Fruit fly (Drosophila melanogaster) whole organism, embryonic: ENCODE measurements around the gene PK1-R.

ENCODE experiments used
- Aef1 ChIP-seq: fragments of 200-800 bp; sonication (Bioruptor generic); IDR thresholded peaks from 3 replicates; pipeline ENCODE4 v1.3.6; 2022; ENCODE audit warnings: missing biosample characterization, missing genetic modification characterization
- Awh ChIP-seq: fragments of 200-800 bp; sonication (Bioruptor generic); IDR thresholded peaks from 2 replicates; pipeline ENCODE4, ENCODE4 v1.3.6; 2022; ENCODE audit warnings: missing biosample characterization, missing genetic modification characterization
- Blimp-1 ChIP-seq: fragments of 200-800 bp; sonication (Bioruptor generic); optimal IDR thresholded peaks from 3 replicates; lab custom pipeline; 2018; ENCODE audit warnings: missing biosample characterization, missing genetic modification characterization, mild to moderate bottlenecking, moderate library complexity, missing genetic modification reagents
- CG10274 ChIP-seq: fragments of 200-800 bp; sonication (Bioruptor generic); optimal IDR thresholded peaks from 3 replicates; lab custom pipeline; 2017; ENCODE audit warnings: missing biosample characterization, mild to moderate bottlenecking, missing genetic modification characterization
- CG10565 ChIP-seq: fragments of 200-800 bp; sonication (Bioruptor generic); optimal IDR thresholded peaks from 3 replicates; lab custom pipeline; 2016; ENCODE audit warnings: missing biosample characterization, mild to moderate bottlenecking, missing genetic modification characterization
- CG11398 ChIP-seq: fragments of 200-800 bp; sonication (Bioruptor generic); optimal IDR thresholded peaks from 2 replicates; lab custom pipeline; 2016; ENCODE audit warnings: missing biosample characterization, missing genetic modification characterization
- CG15601 ChIP-seq: fragments of 200-800 bp; sonication (Bioruptor generic); optimal IDR thresholded peaks from 3 replicates; lab custom pipeline; 2019; ENCODE audit warnings: missing biosample characterization, mild to moderate bottlenecking, missing genetic modification characterization, moderate library complexity
- CG18262 ChIP-seq: fragments of 200-800 bp; optimal IDR thresholded peaks from 3 replicates; lab custom pipeline; 2019; ENCODE audit warnings: missing biosample characterization, mild to moderate bottlenecking, missing genetic modification characterization, moderate library complexity
- CG18476 ChIP-seq: fragments of 200-800 bp; sonication (Bioruptor generic); optimal IDR thresholded peaks from 2 replicates; lab custom pipeline; 2016; ENCODE audit warnings: missing biosample characterization, mild to moderate bottlenecking, missing genetic modification characterization
- CG2120 ChIP-seq: fragments of 200-800 bp; sonication (Bioruptor generic); optimal IDR thresholded peaks from 3 replicates; lab custom pipeline; 2016; ENCODE audit warnings: missing biosample characterization, missing genetic modification characterization
- CG2678 ChIP-seq: fragments of 200-800 bp; sonication (Bioruptor generic); optimal IDR thresholded peaks from 3 replicates; lab custom pipeline; 2019; ENCODE audit warnings: missing biosample characterization, mild to moderate bottlenecking, missing genetic modification characterization, moderate library complexity
- CG33213 ChIP-seq: fragments of 200-800 bp; sonication (Bioruptor generic); optimal IDR thresholded peaks from 3 replicates; lab custom pipeline; 2016; ENCODE audit warnings: missing biosample characterization, missing genetic modification characterization
- CG7987 ChIP-seq: fragments of 200-800 bp; sonication (Bioruptor generic); optimal IDR thresholded peaks from 2 replicates; lab custom pipeline; 2018; ENCODE audit warnings: missing biosample characterization, mild to moderate bottlenecking, missing genetic modification characterization, moderate library complexity
- Chrac-16 ChIP-seq: fragments of 200-800 bp; sonication (Bioruptor generic); optimal IDR thresholded peaks from 3 replicates; lab custom pipeline; 2016; ENCODE audit warnings: missing biosample characterization, missing genetic modification characterization
- D19B ChIP-seq: fragments of 200-800 bp; sonication (Bioruptor generic); optimal IDR thresholded peaks from 2 replicates; lab custom pipeline; 2017; ENCODE audit warnings: missing biosample characterization, mild to moderate bottlenecking, missing genetic modification characterization
- Dip2 ChIP-seq: fragments of 200-800 bp; sonication (Bioruptor generic); IDR thresholded peaks from 2 replicates; pipeline ENCODE4 v1.3.6; 2022; ENCODE audit warnings: missing biosample characterization, missing genetic modification characterization
- ERR ChIP-seq: fragments of 200-800 bp; sonication (Bioruptor generic); optimal IDR thresholded peaks from 2 replicates; lab custom pipeline; 2016; ENCODE audit warnings: missing biosample characterization, missing genetic modification characterization
- H15 ChIP-seq: fragments of 200-800 bp; sonication (Bioruptor generic); IDR thresholded peaks from 3 replicates; pipeline ENCODE4 v1.3.6; 2022; ENCODE audit warnings: missing biosample characterization, missing genetic modification characterization
- HLH54F ChIP-seq: fragments of 200-800 bp; sonication (Bioruptor generic); optimal IDR thresholded peaks from 3 replicates; lab custom pipeline; 2016; ENCODE audit warnings: missing biosample characterization, missing genetic modification characterization
- Kr ChIP-seq: fragments of 200-800 bp; sonication (Bioruptor generic); optimal IDR thresholded peaks from 2 replicates; lab custom pipeline; 2017; ENCODE audit warnings: missing biosample characterization, mild to moderate bottlenecking, missing genetic modification characterization
- Lim3 ChIP-seq: fragments of 200-800 bp; sonication (Bioruptor generic); IDR thresholded peaks from 2 replicates; pipeline ENCODE4 v1.3.6; 2022; ENCODE audit warnings: missing biosample characterization, missing genetic modification characterization
- NC2β ChIP-seq: fragments of 200-800 bp; sonication (Bioruptor generic); optimal IDR thresholded peaks from 2 replicates; lab custom pipeline; 2016; ENCODE audit warnings: missing biosample characterization, missing genetic modification characterization
- Neu2 ChIP-seq: fragments of 200-800 bp; sonication (Bioruptor generic); optimal IDR thresholded peaks from 3 replicates; lab custom pipeline; 2016; ENCODE audit warnings: missing biosample characterization, missing genetic modification characterization, borderline replicate concordance
- Ptx1 ChIP-seq: fragments of 200-800 bp; sonication (Bioruptor generic); IDR thresholded peaks from 2 replicates; pipeline ENCODE4 v1.3.6; 2022; ENCODE audit warnings: missing biosample characterization, missing genetic modification characterization
- Trl ChIP-seq, 3 experiments: fragments of >200 bp in 2 of 3; fragments of 200-800 bp in 1 of 3; sonication (Bioruptor generic) in 1 of 3; optimal IDR thresholded peaks; 2 replicates in 1 of 3; 3 replicates in 2 of 3; lab custom pipeline; 2016 to 2017; ENCODE audit warnings: missing biosample characterization in 1 of 3, missing genetic modification characterization in 1 of 3
- ab ChIP-seq: fragments of 200-800 bp; sonication (Bioruptor generic); optimal IDR thresholded peaks from 2 replicates; lab custom pipeline; 2016; ENCODE audit warnings: missing biosample characterization, missing genetic modification characterization
- abd-A ChIP-seq: fragments of 200-800 bp; sonication (Bioruptor generic); optimal IDR thresholded peaks from 3 replicates; lab custom pipeline; 2019; ENCODE audit warnings: missing biosample characterization, mild to moderate bottlenecking, missing genetic modification characterization, moderate library complexity
- ase ChIP-seq: fragments of 200-800 bp; sonication (Bioruptor generic); IDR thresholded peaks from 3 replicates; pipeline ENCODE4 v1.3.6; 2022; ENCODE audit warnings: missing biosample characterization, missing genetic modification characterization
- az2 ChIP-seq: fragments of 200-800 bp; sonication (Bioruptor generic); optimal IDR thresholded peaks from 3 replicates; lab custom pipeline; 2016; ENCODE audit warnings: missing biosample characterization, missing genetic modification characterization
- chinmo ChIP-seq: fragments of 200-800 bp; sonication (Bioruptor generic); IDR thresholded peaks from 4 replicates; pipeline ENCODE4 v1.3.6; 2022; ENCODE audit warnings: missing biosample characterization, missing genetic modification characterization; ENCODE audit not compliant: partially characterized antibody
- dpn ChIP-seq, 2 experiments: fragments of 200-800 bp; sonication (Bioruptor generic); optimal IDR thresholded peaks; 3 replicates each; lab custom pipeline; 2016; ENCODE audit warnings: missing biosample characterization in 2 of 2, missing genetic modification characterization in 2 of 2
- gce ChIP-seq: fragments of 200-800 bp; sonication (Bioruptor generic); IDR thresholded peaks from 3 replicates; pipeline ENCODE4 v1.3.6; 2022; ENCODE audit warnings: missing biosample characterization, missing genetic modification characterization
- gem ChIP-seq: fragments of 200-800 bp; sonication (Bioruptor generic); optimal IDR thresholded peaks from 2 replicates; lab custom pipeline; 2019; ENCODE audit warnings: missing biosample characterization, mild to moderate bottlenecking, missing genetic modification characterization, moderate library complexity
- ham ChIP-seq: fragments of 200-800 bp; sonication (Bioruptor generic); IDR thresholded peaks from 2 replicates; pipeline ENCODE4 v1.3.6; 2022; ENCODE audit warnings: missing biosample characterization, missing genetic modification characterization
- hbn ChIP-seq: fragments of 200-800 bp; sonication (Bioruptor generic); IDR thresholded peaks from 2 replicates; pipeline ENCODE4 v1.3.6; 2022; ENCODE audit warnings: missing biosample characterization, missing genetic modification characterization; ENCODE audit not compliant: partially characterized antibody
- her ChIP-seq: fragments of 200-800 bp; sonication (Bioruptor generic); optimal IDR thresholded peaks from 2 replicates; lab custom pipeline; 2016; ENCODE audit warnings: missing biosample characterization, missing genetic modification characterization
- knrl ChIP-seq: fragments of 200-800 bp; sonication (Bioruptor generic); IDR thresholded peaks from 3 replicates; pipeline ENCODE4 v1.3.6; 2022; ENCODE audit warnings: missing biosample characterization, missing genetic modification characterization; ENCODE audit not compliant: partially characterized antibody
- nerfin-1 ChIP-seq: fragments of 200-800 bp; sonication (Bioruptor generic); optimal IDR thresholded peaks from 3 replicates; lab custom pipeline; 2019; ENCODE audit warnings: missing biosample characterization, mild to moderate bottlenecking, missing genetic modification characterization, moderate library complexity
- otp ChIP-seq: fragments of 200-800 bp; sonication (Bioruptor generic); IDR thresholded peaks from 3 replicates; pipeline ENCODE4, ENCODE4 v1.3.6; 2022; ENCODE audit warnings: missing biosample characterization, missing genetic modification characterization
- p53 ChIP-seq: fragments of 200-800 bp; sonication (Bioruptor generic); optimal IDR thresholded peaks from 2 replicates; lab custom pipeline; 2016; ENCODE audit warnings: missing biosample characterization, missing genetic modification characterization
- row ChIP-seq: fragments of 200-800 bp; sonication (Bioruptor generic); IDR thresholded peaks from 3 replicates; pipeline ENCODE4 v1.3.6; 2022; ENCODE audit warnings: missing biosample characterization, missing genetic modification characterization
- sc ChIP-seq, 3 experiments: fragments of >200 bp in 2 of 3; fragments of 200-800 bp in 1 of 3; sonication (Bioruptor generic) in 1 of 3; optimal IDR thresholded peaks; 2 replicates in 2 of 3; 3 replicates in 1 of 3; lab custom pipeline; 2017; ENCODE audit warnings: mild to moderate bottlenecking in 1 of 3, missing biosample characterization in 1 of 3, missing genetic modification characterization in 1 of 3, missing genetic modification reagents in 1 of 3
- slou ChIP-seq: fragments of 200-800 bp; sonication (Bioruptor generic); optimal IDR thresholded peaks from 3 replicates; lab custom pipeline; 2016; ENCODE audit warnings: missing biosample characterization, missing genetic modification characterization
- tap ChIP-seq: fragments of 200-800 bp; optimal IDR thresholded peaks from 3 replicates; lab custom pipeline; 2019; ENCODE audit warnings: missing biosample characterization, mild to moderate bottlenecking, missing genetic modification characterization, moderate library complexity
- tio ChIP-seq: fragments of 200-800 bp; sonication (Bioruptor generic); optimal IDR thresholded peaks from 2 replicates; lab custom pipeline; 2017; ENCODE audit warnings: missing biosample characterization, missing genetic modification characterization, inconsistent platforms
- ttk ChIP-seq: fragments of 200-800 bp; sonication (Bioruptor generic); IDR thresholded peaks from 2 replicates; pipeline ENCODE4 v2.1.2; 2022; ENCODE audit warnings: missing biosample characterization, missing genetic modification characterization
- vnd ChIP-seq: fragments of 200-800 bp; sonication (Bioruptor generic); IDR thresholded peaks from 3 replicates; pipeline ENCODE4 v1.3.6; 2022; ENCODE audit warnings: missing biosample characterization, missing genetic modification characterization; ENCODE audit not compliant: partially characterized antibody
- zfh2 ChIP-seq: fragments of 200-800 bp; sonication (Bioruptor generic); optimal IDR thresholded peaks from 2 replicates; lab custom pipeline; 2016; ENCODE audit warnings: missing biosample characterization, missing genetic modification characterization

PK1-R gene

DNA sequence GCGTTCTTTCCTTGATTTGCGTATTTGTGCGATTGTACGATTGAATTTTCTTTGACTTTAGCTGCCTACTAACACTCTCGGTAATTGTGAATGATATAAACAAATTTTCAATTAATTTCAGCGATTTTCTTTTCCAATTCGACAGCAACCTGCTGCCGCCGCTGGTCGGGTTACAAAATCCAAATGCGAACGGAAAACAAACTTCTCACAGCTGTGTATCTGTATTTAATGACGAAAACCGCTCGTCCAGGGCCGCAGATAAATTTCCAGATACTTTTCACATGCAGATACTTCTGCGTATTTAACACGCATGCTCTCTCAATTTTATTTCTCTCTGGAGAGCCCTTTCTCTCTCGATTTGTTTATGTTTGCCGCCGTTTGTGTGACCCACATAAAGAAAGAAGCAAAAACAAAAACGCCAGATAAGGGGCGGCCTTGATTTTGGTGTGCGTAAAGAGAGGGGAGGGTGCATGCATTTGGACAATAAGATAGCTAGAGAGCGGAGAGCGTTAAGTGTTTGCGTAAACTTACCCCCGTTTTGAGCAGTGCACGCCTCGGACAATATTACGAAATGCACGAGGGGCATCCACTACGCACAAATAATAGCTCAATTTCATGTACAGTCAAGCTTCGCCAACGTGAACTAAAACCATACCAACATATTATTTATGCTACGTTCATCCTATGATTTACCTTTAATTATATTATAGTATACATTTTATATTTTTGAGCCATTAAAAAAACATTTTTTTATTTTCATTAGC is 5.4 kb upstream of the PK1-R start, which contains the start of gene CG12402 (continued):
- TF ChIP-seq CG10565 (GFP tag; lab: Kevin White, UChicago) (peak; percentile 29), ab (peak; percentile 28), CG7987 (peak; percentile 61), CG2120 (peak; percentile 67), H15 (peak; percentile 79), knrl (no peak), Kr (GFP tag; lab: Kevin White, UChicago) (peak; percentile 60), zfh2 (no peak), D19B (GFP tag; lab: Kevin White, UChicago) (peak; percentile 6), Trl (optimal IDR thresholded peaks at IDR 0.05; lab: Kevin White, UChicago) (peak; percentile 94 to 96), Trl (GFP tag; optimal IDR thresholded peaks at IDR 0.05; lab: Kevin White, UChicago) (peak; percentile 87), Dip2 (GFP tag; lab: Robert Waterston, UW) (no peak), chinmo (GFP tag; lab: Robert Waterston, UW) (peak; percentile 100), HLH54F (GFP tag; lab: Kevin White, UChicago) (peak; percentile 19), az2 (peak; percentile 84), ttk (GFP tag; lab: Robert Waterston, UW) (peak; percentile 85), otp (GFP tag; lab: Robert Waterston, UW) (peak; percentile 92), CG10274 (peak; percentile 48), Ptx1 (GFP tag; lab: Robert Waterston, UW) (peak; percentile 89), Aef1 (GFP tag; lab: Robert Waterston, UW) (peak; percentile 84), CG33213 (GFP tag; lab: Kevin White, UChicago) (no peak), her (peak; percentile 72), CG18476 (GFP tag; lab: Kevin White, UChicago) (peak; percentile 73), slou (GFP tag; lab: Kevin White, UChicago) (no peak), abd-A (tag; lab: Kevin White, UChicago) (peak; percentile 98), CG15601 (tag; lab: Kevin White, UChicago) (peak; percentile 58), CG2678 (peak; percentile 87), ase (peak; percentile 85; the same call in 2 of the 3 replicates), sc (optimal IDR thresholded peaks at IDR 0.05; lab: Kevin White, UChicago) (no peak), sc (GFP tag; optimal IDR thresholded peaks at IDR 0.05; lab: Kevin White, UChicago) (peak; percentile 68), tap (tag; lab: Kevin White, UChicago) (peak; percentile 86), Blimp-1 (GFP tag; lab: Kevin White, UChicago) (peak; percentile 82), p53 (peak; percentile 2), ham (GFP tag; lab: Robert Waterston, UW) (no peak), Chrac-16 (GFP tag; lab: Kevin White, UChicago) (peak; percentile 79), hbn (GFP tag; lab: Robert Waterston, UW) (peak; percentile 29; the same call in 1 of the 2 replicates), tio (GFP tag; lab: Kevin White, UChicago) (peak; percentile 71), dpn (GFP tag; optimal IDR thresholded peaks at IDR 0.05; lab: Kevin White, UChicago) (peak; percentile 73 to 86), ERR (GFP tag; lab: Kevin White, UChicago) (peak; percentile 47), gem (peak; percentile 91), nerfin-1 (peak; percentile 68), Lim3 (GFP tag; lab: Robert Waterston, UW) (peak; percentile 34; the same call in 1 of the 2 replicates), gce (GFP tag; lab: Robert Waterston, UW) (peak; percentile 84), NC2β (GFP tag; lab: Kevin White, UChicago) (peak; percentile 74), Awh (GFP tag; lab: Robert Waterston, UW) (peak; percentile 91), Neu2 (no peak), CG18262 (tag; lab: Kevin White, UChicago) (peak; percentile 85), row (GFP tag; lab: Robert Waterston, UW) (peak; percentile 94), vnd (GFP tag; lab: Robert Waterston, UW) (no peak), CG11398 (no peak)
